Fruit fly (Drosophila melanogaster) whole organism, prepupa: ENCODE results near the gene CG31468.

Source experiments
- CG10631 ChIP-seq: fragments of 200-800 bp; sonication (Bioruptor generic); optimal IDR thresholded peaks from 2 replicates; lab custom pipeline; 2016; ENCODE audit warnings: missing biosample characterization, missing genetic modification characterization
- CG10669 ChIP-seq: fragments of 200-800 bp; sonication (Bioruptor generic); optimal IDR thresholded peaks from 3 replicates; lab custom pipeline; 2018; ENCODE audit warnings: missing biosample characterization, mild to moderate bottlenecking, missing genetic modification characterization, moderate library complexity
- CG11294 ChIP-seq: fragments of 200-800 bp; sonication (Bioruptor generic); IDR thresholded peaks from 2 replicates; pipeline ENCODE4 v1.3.6; 2022; ENCODE audit warnings: missing biosample characterization, missing genetic modification characterization
- CG11762 ChIP-seq: fragments of 200-800 bp; sonication (Bioruptor generic); optimal IDR thresholded peaks from 3 replicates; lab custom pipeline; 2016; ENCODE audit warnings: missing biosample characterization, missing genetic modification characterization; ENCODE audit not compliant: insufficient read depth
- CG15336 ChIP-seq: fragments of 200-800 bp; sonication (Bioruptor generic); IDR thresholded peaks from 2 replicates; pipeline ENCODE4 v1.3.6; 2022; ENCODE audit warnings: missing biosample characterization, missing genetic modification characterization
- CG1621 ChIP-seq: fragments of 200-800 bp; sonication (Bioruptor generic); optimal IDR thresholded peaks from 3 replicates; lab custom pipeline; 2018; ENCODE audit warnings: missing biosample characterization, mild to moderate bottlenecking, missing genetic modification characterization
- CG16779 ChIP-seq: fragments of 200-800 bp; sonication (Bioruptor generic); optimal IDR thresholded peaks from 3 replicates; lab custom pipeline; 2017; ENCODE audit warnings: missing biosample characterization, mild to moderate bottlenecking, missing genetic modification characterization
- CG3032 ChIP-seq: fragments of 200-800 bp; optimal IDR thresholded peaks from 2 replicates; lab custom pipeline; 2019; ENCODE audit warnings: missing biosample characterization, mild to moderate bottlenecking, missing genetic modification characterization, moderate library complexity
- CG31627 ChIP-seq: fragments of 200-800 bp; sonication (Bioruptor generic); optimal IDR thresholded peaks from 3 replicates; lab custom pipeline; 2016; ENCODE audit warnings: missing biosample characterization, missing genetic modification characterization
- CG32006 ChIP-seq: fragments of 200-800 bp; sonication (Bioruptor generic); optimal IDR thresholded peaks from 3 replicates; lab custom pipeline; 2017; ENCODE audit warnings: missing biosample characterization, mild to moderate bottlenecking, missing genetic modification characterization
- CG34406 ChIP-seq: fragments of 200-800 bp; sonication (Bioruptor generic); optimal IDR thresholded peaks from 3 replicates; lab custom pipeline; 2016; ENCODE audit warnings: missing biosample characterization, missing genetic modification characterization
- CG3919 ChIP-seq: fragments of 200-800 bp; sonication (Bioruptor generic); optimal IDR thresholded peaks from 3 replicates; lab custom pipeline; 2016; ENCODE audit warnings: missing biosample characterization, missing genetic modification characterization
- CG6276 ChIP-seq: fragments of 200-800 bp; sonication (Bioruptor generic); optimal IDR thresholded peaks from 2 replicates; lab custom pipeline; 2017; ENCODE audit warnings: missing biosample characterization, mild to moderate bottlenecking, missing genetic modification characterization
- CG6808 ChIP-seq: fragments of 200-800 bp; sonication (Bioruptor generic); optimal IDR thresholded peaks from 3 replicates; lab custom pipeline; 2017; ENCODE audit warnings: missing biosample characterization, missing genetic modification characterization, mild to moderate bottlenecking, moderate library complexity, missing genetic modification reagents
- CG8119 ChIP-seq: fragments of 200-800 bp; sonication (Bioruptor generic); IDR thresholded peaks from 3 replicates; pipeline ENCODE4 v1.3.6; 2022; ENCODE audit warnings: missing biosample characterization, missing genetic modification characterization
- CG8319 ChIP-seq: fragments of 200-800 bp; sonication (Bioruptor generic); optimal IDR thresholded peaks from 3 replicates; lab custom pipeline; 2016; ENCODE audit warnings: missing biosample characterization, missing genetic modification characterization
- CG8632 ChIP-seq: fragments of 200-800 bp; sonication (Bioruptor generic); optimal IDR thresholded peaks from 3 replicates; lab custom pipeline; 2016; ENCODE audit warnings: missing biosample characterization, missing genetic modification characterization
- Eip75B ChIP-seq: fragments of 200-800 bp; sonication (Bioruptor generic); optimal IDR thresholded peaks from 3 replicates; lab custom pipeline; 2016; ENCODE audit warnings: missing biosample characterization, missing genetic modification characterization
- Eip78C ChIP-seq: fragments of 200-800 bp; sonication (Bioruptor generic); peaks from one replicate; lab custom pipeline; 2016; ENCODE audit warnings: missing biosample characterization, missing genetic modification characterization
- Eip93F ChIP-seq: fragments of 200-800 bp; sonication (Bioruptor generic); optimal IDR thresholded peaks from 2 replicates; lab custom pipeline; 2016; ENCODE audit warnings: missing biosample characterization, mild to moderate bottlenecking, missing genetic modification characterization
- Ets21C ChIP-seq: fragments of 200-800 bp; sonication (Bioruptor generic); optimal IDR thresholded peaks from 3 replicates; lab custom pipeline; 2016; ENCODE audit warnings: missing biosample characterization, missing genetic modification characterization
- Ets96B ChIP-seq: fragments of 200-800 bp; optimal IDR thresholded peaks from 2 replicates; lab custom pipeline; 2019; ENCODE audit warnings: missing biosample characterization, mild to moderate bottlenecking, missing genetic modification characterization, moderate library complexity
- Gug ChIP-seq: fragments of 200-800 bp; sonication (Bioruptor generic); IDR thresholded peaks from 2 replicates; pipeline ENCODE4 v1.3.6; 2022; ENCODE audit warnings: missing biosample characterization, missing genetic modification characterization
- Hr38 ChIP-seq: sonication (Bioruptor generic); optimal IDR thresholded peaks from 2 replicates; lab custom pipeline; 2016; ENCODE audit warnings: missing biosample characterization, missing genetic modification characterization
- Lpt ChIP-seq: fragments of 200-800 bp; sonication (Bioruptor generic); optimal IDR thresholded peaks from 3 replicates; lab custom pipeline; 2016; ENCODE audit warnings: missing biosample characterization, missing genetic modification characterization
- OdsH ChIP-seq: fragments of 200-800 bp; sonication (Bioruptor generic); optimal IDR thresholded peaks from 3 replicates; lab custom pipeline; 2016; ENCODE audit warnings: missing biosample characterization, missing genetic modification characterization
- Sox102F ChIP-seq: fragments of 200-800 bp; sonication (Bioruptor generic); optimal IDR thresholded peaks from 2 replicates; lab custom pipeline; 2016; ENCODE audit warnings: missing biosample characterization, mild to moderate bottlenecking, missing genetic modification characterization
- Sox14 ChIP-seq: fragments of 200-800 bp; sonication (Bioruptor generic); optimal IDR thresholded peaks from 3 replicates; lab custom pipeline; 2016; ENCODE audit warnings: missing biosample characterization, missing genetic modification characterization
- achi ChIP-seq: fragments of 200-800 bp; sonication (Bioruptor generic); optimal IDR thresholded peaks from 3 replicates; lab custom pipeline; 2016; ENCODE audit warnings: missing biosample characterization, missing genetic modification characterization
- eg ChIP-seq: fragments of 200-800 bp; sonication (Bioruptor generic); IDR thresholded peaks from 3 replicates; pipeline ENCODE4 v1.3.6; 2022; ENCODE audit warnings: missing biosample characterization, missing genetic modification characterization
- esn ChIP-seq: fragments of 200-800 bp; sonication (Bioruptor generic); optimal IDR thresholded peaks from 2 replicates; lab custom pipeline; 2016; ENCODE audit warnings: missing biosample characterization, mild to moderate bottlenecking, missing genetic modification characterization, moderate library complexity
- fkh ChIP-seq: fragments of 200-800 bp; sonication (Bioruptor generic); optimal IDR thresholded peaks from 3 replicates; lab custom pipeline; 2017; ENCODE audit warnings: missing biosample characterization, mild to moderate bottlenecking, missing genetic modification characterization, moderate library complexity
- lz ChIP-seq: fragments of 200-800 bp; sonication (Bioruptor generic); optimal IDR thresholded peaks from 3 replicates; lab custom pipeline; 2016; ENCODE audit warnings: missing biosample characterization, missing genetic modification characterization
- net ChIP-seq: fragments of 200-800 bp; sonication (Bioruptor generic); optimal IDR thresholded peaks from 3 replicates; lab custom pipeline; 2016; ENCODE audit warnings: missing biosample characterization, missing genetic modification characterization
- pdm3 ChIP-seq: fragments of 200-800 bp; sonication (Bioruptor generic); optimal IDR thresholded peaks from 3 replicates; lab custom pipeline; 2016; ENCODE audit warnings: missing biosample characterization, missing genetic modification characterization
- spab ChIP-seq: fragments of 200-800 bp; sonication (Bioruptor generic); optimal IDR thresholded peaks from 2 replicates; lab custom pipeline; 2017; ENCODE audit warnings: missing biosample characterization, mild to moderate bottlenecking, missing genetic modification characterization, missing genetic modification reagents
- ss ChIP-seq, 2 experiments: fragments of 200-800 bp; sonication (Bioruptor generic); optimal IDR thresholded peaks; 2 replicates in 1 of 2; 3 replicates in 1 of 2; lab custom pipeline; 2017 to 2018; ENCODE audit warnings: mild to moderate bottlenecking in 2 of 2, missing biosample characterization in 2 of 2, missing genetic modification characterization in 2 of 2, moderate library complexity in 1 of 2
- topi ChIP-seq: fragments of 200-800 bp; sonication (Bioruptor generic); optimal IDR thresholded peaks from 3 replicates; lab custom pipeline; 2016; ENCODE audit warnings: missing biosample characterization, missing genetic modification characterization
- vri ChIP-seq: fragments of 200-800 bp; sonication (Bioruptor generic); optimal IDR thresholded peaks from 3 replicates; lab custom pipeline; 2016; ENCODE audit warnings: missing biosample characterization, mild to moderate bottlenecking, missing genetic modification characterization

The CG31468 gene

DNA sequence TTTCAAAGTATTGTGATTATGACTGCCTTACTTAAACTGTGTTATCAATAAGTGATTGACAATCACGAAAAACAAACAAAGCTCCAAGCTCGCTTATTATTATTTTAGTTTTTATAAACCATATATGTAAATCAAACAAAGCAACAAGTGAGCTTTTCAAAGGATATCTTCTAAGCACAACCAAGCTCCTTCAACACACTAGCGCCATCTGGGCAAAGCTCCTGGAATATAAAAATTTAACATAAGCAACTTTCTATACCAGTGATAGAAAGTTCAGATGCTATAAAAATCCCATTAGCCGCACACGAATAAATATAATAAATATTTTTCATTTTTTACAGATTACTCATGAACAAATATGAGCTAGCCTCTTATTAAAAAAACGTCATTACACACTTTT, 35.7 kb downstream of the CG31468 start:
- TF ChIP-seq CG8319 (GFP tag; lab: Kevin White, UChicago) = no peak
- TF ChIP-seq Eip78C (GFP tag; lab: Kevin White, UChicago) = peak; percentile 38

DNA sequence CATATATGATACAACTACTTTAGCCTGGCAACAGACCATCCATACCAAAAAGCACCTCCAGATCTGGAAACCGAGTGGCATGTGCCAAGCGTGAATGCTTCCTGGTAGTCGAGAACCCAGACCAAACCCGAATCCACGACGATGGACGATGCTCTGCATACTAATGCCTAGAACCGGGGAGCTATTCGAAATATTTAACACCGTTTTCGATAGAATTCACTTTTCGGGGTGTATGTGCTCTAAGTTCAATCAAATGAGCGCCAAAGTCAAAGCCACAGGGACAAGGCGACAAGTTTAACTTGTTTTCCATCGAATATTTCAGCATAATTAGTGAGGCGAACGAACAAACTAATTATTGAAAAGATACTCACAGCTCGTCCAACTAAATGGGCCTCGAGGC, 37.4 kb downstream of the CG31468 start:
- TF ChIP-seq Eip78C (GFP tag; lab: Kevin White, UChicago) (peak; percentile 26), topi (GFP tag; lab: Kevin White, UChicago) (no peak)

DNA sequence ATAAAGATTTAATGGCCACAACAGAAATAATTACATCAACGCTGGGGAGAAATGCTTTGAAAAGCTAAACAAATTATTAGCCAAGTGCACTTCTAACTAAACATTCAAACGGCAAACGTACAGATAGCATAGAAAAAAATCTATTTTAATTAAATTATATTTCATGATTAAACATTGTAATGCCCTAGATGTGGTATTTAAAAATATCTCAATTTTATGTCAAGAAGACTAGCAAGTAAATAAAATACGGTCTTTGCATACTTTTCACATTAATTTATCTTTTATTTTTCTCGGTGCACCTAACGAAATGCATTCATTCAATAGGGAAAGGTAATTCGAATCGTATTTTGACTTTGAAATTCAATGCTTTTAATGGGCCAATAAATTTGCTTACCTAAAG, 40.6 kb downstream of the CG31468 start:
- TF ChIP-seq fkh (no peak), pdm3 (GFP tag; lab: Kevin White, UChicago) (no peak), CG32006 (GFP tag; lab: Kevin White, UChicago) (peak; percentile 13), spab (no peak), Eip93F (GFP tag; lab: Kevin White, UChicago) (no peak), CG15336 (GFP tag; lab: Robert Waterston, UW) (0 out of 2 replicates have a peak, but pooled peaks have one; percentile 12)

DNA sequence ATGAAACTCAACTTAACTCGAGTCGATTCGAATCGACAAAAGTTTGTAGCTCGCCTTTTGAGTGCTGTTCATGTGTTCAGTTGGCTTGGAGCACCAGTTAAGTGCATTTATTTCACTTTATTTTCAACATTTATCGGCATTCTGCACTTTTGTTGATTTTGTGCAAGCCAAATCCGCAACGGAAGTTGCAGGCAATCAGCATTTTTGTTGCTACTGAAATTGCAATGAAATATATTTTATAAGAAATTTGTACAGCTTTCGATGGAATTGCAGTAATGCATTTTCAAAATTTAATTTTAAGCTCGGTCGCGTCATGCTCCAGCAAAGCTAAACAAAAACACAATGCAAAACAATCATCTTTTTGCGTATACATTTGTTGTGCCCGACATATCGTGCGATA, 41.2 kb downstream of the CG31468 start:
- TF ChIP-seq pdm3 (GFP tag; lab: Kevin White, UChicago) (no peak), Lpt (GFP tag; lab: Kevin White, UChicago) (no peak), vri (no peak), CG34406 (GFP tag; lab: Kevin White, UChicago) (no peak), Sox102F (no peak), CG11294 (GFP tag; lab: Robert Waterston, UW) (no peak), CG31627 (GFP tag; lab: Kevin White, UChicago) (no peak), CG8119 (GFP tag; lab: Robert Waterston, UW) (no peak), topi (GFP tag; lab: Kevin White, UChicago) (no peak), CG1621 (tag; lab: Kevin White, UChicago) (no peak), eg (GFP tag; lab: Robert Waterston, UW) (no peak), lz (GFP tag; lab: Kevin White, UChicago) (no peak), Gug (GFP tag; lab: Robert Waterston, UW) (no peak), achi (no peak), Ets21C (GFP tag; lab: Kevin White, UChicago) (no peak), CG11762 (GFP tag; lab: Kevin White, UChicago) (no peak), Hr38 (GFP tag; lab: Kevin White, UChicago) (no peak), CG10631 (GFP tag; lab: Kevin White, UChicago) (no peak)
- TF ChIP-seq, all 60 proteins: peak for 0

DNA sequence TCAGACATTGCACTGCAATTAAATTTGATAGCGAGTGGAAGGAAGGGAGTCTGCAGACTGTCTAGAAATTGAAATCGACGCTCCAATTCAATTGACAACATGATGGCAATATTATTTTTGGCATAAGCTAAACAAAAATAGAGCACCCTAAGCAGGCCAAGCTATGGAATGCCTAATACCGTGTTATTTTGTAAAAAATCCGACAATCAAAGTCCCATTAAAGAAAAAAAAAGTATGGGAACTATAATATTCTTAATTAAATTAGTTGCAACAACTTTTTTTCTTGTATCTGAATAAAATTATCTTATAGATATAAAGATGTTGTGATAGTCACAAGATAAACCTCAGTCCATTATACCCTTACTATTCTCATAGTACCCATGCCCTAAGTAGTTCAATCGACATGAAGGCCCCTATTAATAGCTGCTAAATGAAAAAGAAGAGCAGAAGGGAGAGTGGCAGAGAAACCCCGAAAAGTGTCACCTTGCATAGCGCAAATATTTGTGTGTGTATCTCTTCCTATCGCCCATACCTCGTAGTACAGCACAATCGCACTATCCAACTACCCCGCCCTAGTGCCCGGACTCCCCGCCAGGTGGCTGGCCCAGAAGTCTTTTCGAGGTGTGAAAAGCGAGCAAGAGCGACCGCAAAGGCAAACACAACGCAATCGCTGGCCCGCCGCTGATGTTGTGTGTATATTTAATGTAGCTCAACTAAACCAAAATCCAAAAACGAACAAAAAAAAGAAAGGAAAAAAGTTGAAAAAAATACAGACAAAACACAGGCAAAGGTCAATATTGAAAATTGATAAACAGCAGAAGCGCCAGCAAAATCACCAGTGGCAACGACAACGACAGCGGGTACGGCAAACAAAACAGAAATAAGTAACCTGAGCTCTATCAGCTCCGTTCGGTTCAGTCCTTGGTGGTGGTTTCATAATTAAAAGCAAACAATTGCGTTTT, 42.5 kb downstream of the CG31468 start:
- TF ChIP-seq Sox14 (no peak), CG3919 (GFP tag; lab: Kevin White, UChicago) (peak; percentile 29), CG3032 (tag; lab: Kevin White, UChicago) (no peak), CG32006 (GFP tag; lab: Kevin White, UChicago) (no peak), lz (GFP tag; lab: Kevin White, UChicago) (no peak), Lpt (GFP tag; lab: Kevin White, UChicago) (no peak), Ets21C (GFP tag; lab: Kevin White, UChicago) (no peak), CG16779 (no peak), CG8119 (GFP tag; lab: Robert Waterston, UW) (no peak), Eip75B (no peak), CG11294 (GFP tag; lab: Robert Waterston, UW) (no peak), CG1621 (tag; lab: Kevin White, UChicago) (peak; percentile 10), CG6276 (GFP tag; lab: Kevin White, UChicago) (peak; percentile 19), CG10669 (GFP tag; lab: Kevin White, UChicago) (peak; percentile 20), ss (GFP tag; optimal IDR thresholded peaks at IDR 0.05; lab: Kevin White, UChicago) (peak in 1 of 2 experiments; percentile 8), Ets96B (tag; lab: Kevin White, UChicago) (peak; percentile 22), CG15336 (GFP tag; lab: Robert Waterston, UW) (0 out of 2 replicates have a peak, but pooled peaks have one; percentile 7), Sox102F (no peak), eg (GFP tag; lab: Robert Waterston, UW) (0 out of 3 replicates have a peak, but pooled peaks have one; percentile 13), CG6808 (GFP tag; lab: Kevin White, UChicago) (peak; percentile 35), esn (peak; percentile 26), CG8632 (peak; percentile 54), Eip93F (GFP tag; lab: Kevin White, UChicago) (no peak), OdsH (peak; percentile 12), net (peak; percentile 24), CG34406 (GFP tag; lab: Kevin White, UChicago) (peak; percentile 39)
